Worm (Caenorhabditis elegans) whole organism, L4 larva: ENCODE data around the gene glb-13.

Experiments
- F10B5.3 ChIP-seq: sonication (generic microtip); optimal IDR thresholded peaks from 2 replicates; lab custom pipeline; 2016; ENCODE audit warnings: mild to moderate bottlenecking, missing genetic modification characterization, missing compliant biosample characterization
- F26F4.8 ChIP-seq: fragments of 200-800 bp; sonication (Bioruptor generic); conservative IDR thresholded peaks from 2 replicates; pipeline ENCODE4 v1.3.6; 2022; ENCODE audit warnings: missing genetic modification characterization, missing compliant biosample characterization
- F37D6.2 ChIP-seq: sonication (generic microtip); optimal IDR thresholded peaks from 2 replicates; lab custom pipeline; 2016; ENCODE audit warnings: mild to moderate bottlenecking, missing genetic modification characterization, missing compliant biosample characterization
- T26A8.4 ChIP-seq: fragments of 200-800 bp; sonication (Bioruptor generic); IDR thresholded peaks from 2 replicates; pipeline ENCODE4 v1.3.6; 2022; ENCODE audit warnings: missing genetic modification characterization, missing compliant biosample characterization
- daf-8 ChIP-seq: fragments of 200-800 bp; sonication (Bioruptor generic); IDR thresholded peaks from 2 replicates; pipeline ENCODE4 v1.3.6; 2022; ENCODE audit warnings: missing genetic modification characterization, missing compliant biosample characterization
- dmd-6 ChIP-seq: fragments of 200-800 bp; sonication (Bioruptor generic); IDR thresholded peaks from 2 replicates; pipeline ENCODE4 v1.3.6; 2022; ENCODE audit warnings: missing genetic modification reagents, missing genetic modification characterization, missing compliant biosample characterization
- dmd-9 ChIP-seq: fragments of 200-800 bp; sonication (Bioruptor generic); IDR thresholded peaks from 2 replicates; pipeline ENCODE4 v1.3.6; 2022; ENCODE audit warnings: missing genetic modification reagents, missing genetic modification characterization, missing compliant biosample characterization
- dve-1 ChIP-seq: sonication (generic microtip); optimal IDR thresholded peaks from 2 replicates; lab custom pipeline; 2017; ENCODE audit warnings: antibody characterized with exemption, mild to moderate bottlenecking, missing genetic modification characterization, missing compliant biosample characterization; ENCODE audit not compliant: insufficient read depth
- hlh-30 ChIP-seq: sonication (generic microtip); optimal IDR thresholded peaks from 2 replicates; lab custom pipeline; 2017; ENCODE audit warnings: antibody characterized with exemption, mild to moderate bottlenecking, missing genetic modification characterization, missing compliant biosample characterization; ENCODE audit not compliant: insufficient read depth
- hmg-1.1 ChIP-seq: fragments of 200-800 bp; sonication (Bioruptor generic); IDR thresholded peaks from 2 replicates; pipeline ENCODE4 v1.3.6; 2022; ENCODE audit warnings: missing genetic modification reagents, missing genetic modification characterization, missing compliant biosample characterization
- lin-15B ChIP-seq: fragments of 150-350 bp; sonication (generic microtip); optimal IDR thresholded peaks from 3 replicates; lab custom pipeline; 2014; ENCODE audit warnings: missing biosample characterization, missing genetic modification characterization
- lin-38 ChIP-seq: fragments of 200-800 bp; sonication (Bioruptor generic); IDR thresholded peaks from 2 replicates; pipeline ENCODE4 v1.3.6; 2022; ENCODE audit warnings: missing genetic modification reagents, missing genetic modification characterization, missing compliant biosample characterization
- lsy-2 ChIP-seq, 2 experiments: fragments of 150-350 bp in 1 of 2; sonication (generic microtip) in 1 of 2; optimal IDR thresholded peaks; 2 replicates each; lab custom pipeline; 2014 to 2017; ENCODE audit warnings: missing biosample characterization in 2 of 2, missing genetic modification characterization in 2 of 2
- mep-1 ChIP-seq: fragments of 150-350 bp; sonication (generic microtip); optimal IDR thresholded peaks from 3 replicates; lab custom pipeline; 2014; ENCODE audit warnings: missing biosample characterization, missing genetic modification characterization
- nhr-111 ChIP-seq: fragments of 200-800 bp; sonication (Bioruptor generic); optimal IDR thresholded peaks from 2 replicates; lab custom pipeline; 2018; ENCODE audit warnings: mild to moderate bottlenecking, missing genetic modification characterization, missing compliant biosample characterization
- nhr-28 ChIP-seq: fragments of 150-350 bp; optimal IDR thresholded peaks from 2 replicates; lab custom pipeline; 2014; ENCODE audit warnings: missing biosample characterization, missing genetic modification characterization
- nhr-42 ChIP-seq: fragments of 200-800 bp; sonication (Bioruptor generic); IDR thresholded peaks from 2 replicates; pipeline ENCODE4 v1.3.6; 2022; ENCODE audit warnings: missing genetic modification characterization, missing compliant biosample characterization
- nhr-77 ChIP-seq: fragments of 150-350 bp; optimal IDR thresholded peaks from 2 replicates; lab custom pipeline; 2014; ENCODE audit warnings: missing biosample characterization, missing genetic modification characterization
- pha-4 ChIP-seq, 2 experiments: fragments of 150-350 bp in 1 of 2; fragments of 200-800 bp in 1 of 2; sonication (Bioruptor generic) in 1 of 2; IDR thresholded peaks in 1 of 2; optimal IDR thresholded peaks in 1 of 2; 2 replicates each; pipeline versions ENCODE4 v1.3.6 to Lab custom; 2014 to 2022; ENCODE audit warnings: missing genetic modification characterization in 2 of 2, missing genetic modification reagents in 2 of 2, missing biosample characterization in 1 of 2, missing compliant biosample characterization in 1 of 2
- pqm-1 ChIP-seq: sonication (generic microtip); optimal IDR thresholded peaks from 2 replicates; lab custom pipeline; 2017; ENCODE audit warnings: missing biosample characterization, missing genetic modification characterization
- saeg-2 ChIP-seq: fragments of 200-800 bp; sonication (Bioruptor generic); IDR thresholded peaks from 2 replicates; pipeline ENCODE4 v1.3.6; 2022; ENCODE audit warnings: missing genetic modification reagents, missing genetic modification characterization, missing compliant biosample characterization
- sdz-12 ChIP-seq: fragments of 200-800 bp; sonication (Bioruptor generic); optimal IDR thresholded peaks from 2 replicates; lab custom pipeline; 2018; ENCODE audit warnings: mild to moderate bottlenecking, missing genetic modification characterization, missing compliant biosample characterization
- snpc-1.2 ChIP-seq: fragments of 200-800 bp; sonication (Bioruptor generic); IDR thresholded peaks from 2 replicates; pipeline ENCODE4 v1.3.6; 2022; ENCODE audit warnings: missing genetic modification reagents, missing genetic modification characterization, missing compliant biosample characterization
- snpc-4 ChIP-seq: fragments of 150-350 bp; optimal IDR thresholded peaks from 2 replicates; lab custom pipeline; 2014; ENCODE audit warnings: missing biosample characterization, missing genetic modification characterization
- tra-1 ChIP-seq: fragments of 200-800 bp; sonication (Bioruptor generic); IDR thresholded peaks from 2 replicates; pipeline ENCODE4 v1.3.6; 2022; ENCODE audit warnings: missing genetic modification reagents, missing genetic modification characterization, missing compliant biosample characterization
- unc-62 ChIP-seq, 3 experiments: fragments of 150-350 bp in 1 of 3; sonication (generic microtip); optimal IDR thresholded peaks in 2 of 3; peaks in 1 of 3; 1 replicate in 1 of 3; 2 replicates in 2 of 3; lab custom pipeline; 2014 to 2017; ENCODE audit warnings: missing biosample characterization in 3 of 3, missing genetic modification characterization in 3 of 3, missing genetic modification reagents in 3 of 3, missing genotype in 1 of 3
- zfp-2 ChIP-seq: sonication (generic microtip); optimal IDR thresholded peaks from 2 replicates; lab custom pipeline; 2016; ENCODE audit warnings: mild to moderate bottlenecking, missing genetic modification characterization, missing compliant biosample characterization
- zfp-3 ChIP-seq: fragments of 200-800 bp; sonication (Bioruptor generic); conservative IDR thresholded peaks from 2 replicates; pipeline ENCODE4 v1.3.6; 2022; ENCODE audit warnings: missing genetic modification reagents, missing genetic modification characterization, missing compliant biosample characterization

Gene glb-13

DNA sequence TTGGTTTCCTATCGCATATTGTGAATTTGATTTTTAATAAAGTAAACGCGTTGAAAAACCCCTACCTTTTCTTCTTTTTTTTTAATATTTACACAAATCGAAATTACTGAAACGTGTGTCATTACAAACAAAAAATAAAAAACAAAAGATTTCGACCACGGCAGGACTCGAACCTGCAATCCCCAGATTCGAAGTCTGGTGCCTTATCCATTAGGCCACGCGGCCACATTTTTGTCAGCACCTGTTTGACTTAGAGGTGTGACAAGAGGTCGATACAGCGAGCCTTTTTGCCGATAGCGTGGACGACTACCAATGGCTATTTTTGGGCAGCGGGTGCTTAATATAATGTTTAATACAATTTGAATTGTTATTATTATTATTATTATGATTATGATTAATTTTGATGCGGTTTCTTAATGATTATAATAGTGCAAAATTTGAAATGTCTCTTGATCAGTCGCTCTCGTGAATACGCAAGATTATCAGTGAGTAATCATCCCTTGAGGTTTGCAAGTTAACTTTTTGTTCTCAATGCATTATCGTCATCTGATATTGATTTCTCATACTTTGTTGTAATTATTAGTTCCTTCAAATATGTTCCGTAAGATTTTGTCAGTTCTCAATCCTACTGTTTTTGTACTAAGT lies 40.2 kb downstream of the glb-13 start, which contains the start of gene srd-44 (continued):
- TF ChIP-seq lin-38 (no peak), dmd-9 (GFP tag; lab: Robert Waterston, UW) (0 out of 2 replicates have a peak, but pooled peaks have one; percentile 21), hlh-30 (tag; lab: Kevin White, UChicago) (no peak), nhr-42 (GFP tag; lab: Robert Waterston, UW) (0 out of 2 replicates have a peak, but pooled peaks have one; percentile 47), dve-1 (no peak)
- TF ChIP-seq, all 104 proteins: peak for 12

DNA sequence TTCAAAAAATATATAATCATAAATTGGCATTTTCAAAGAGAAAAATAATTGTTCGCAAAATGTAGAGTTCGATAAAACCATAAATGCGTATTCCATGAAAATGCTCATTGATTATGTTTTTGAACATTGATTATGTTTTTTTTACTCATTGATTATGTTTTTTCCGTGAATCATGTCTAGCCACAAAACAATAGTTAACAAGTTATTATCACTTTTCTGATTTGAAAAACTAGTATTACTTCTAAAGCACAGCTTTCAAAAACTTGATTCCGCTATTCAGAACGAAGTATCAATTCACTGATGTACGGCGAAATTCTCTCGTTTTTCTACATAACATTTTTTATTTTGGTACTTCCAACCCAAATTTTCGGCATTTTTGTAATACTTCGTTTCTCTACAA lies 42.4 kb downstream of the glb-13 start, which contains the start of gene srd-48:
srd-48 (plus strand) TSS at position 301 of the 400 bp plus-strand sequence.
- no peak for TF ChIP-seq sdz-12 (GFP tag; lab: Kevin White, UChicago)
- no peak for TF ChIP-seq snpc-4 (tag; lab: Kevin White, UChicago)
- TF ChIP-seq nhr-28 (tag; lab: Kevin White, UChicago) = no peak
- TF ChIP-seq zfp-3 = no peak
- no peak for TF ChIP-seq mep-1 (tag; lab: Kevin White, UChicago)
- TF ChIP-seq pqm-1 (tag; lab: Kevin White, UChicago) = no peak
- no peak for TF ChIP-seq lin-38
- no peak for TF ChIP-seq lsy-2 (tag; optimal IDR thresholded peaks at IDR 0.05; lab: Kevin White, UChicago)
- TF ChIP-seq snpc-1.2 (GFP tag; lab: Robert Waterston, UW) = no peak
- no peak for TF ChIP-seq zfp-2 (tag; lab: Kevin White, UChicago)
- no peak for TF ChIP-seq F10B5.3 (tag; lab: Kevin White, UChicago)
- no peak for TF ChIP-seq tra-1 (GFP tag; lab: Robert Waterston, UW)
- TF ChIP-seq pha-4 (GFP tag; IDR thresholded peaks at IDR 0.05; lab: Robert Waterston, UW) = no peak
- no peak for TF ChIP-seq pha-4 (tag; optimal IDR thresholded peaks at IDR 0.05; lab: Kevin White, UChicago)
- TF ChIP-seq F26F4.8 (GFP tag; lab: Robert Waterston, UW) = no peak
- no peak for TF ChIP-seq T26A8.4 (GFP tag; lab: Robert Waterston, UW)

DNA sequence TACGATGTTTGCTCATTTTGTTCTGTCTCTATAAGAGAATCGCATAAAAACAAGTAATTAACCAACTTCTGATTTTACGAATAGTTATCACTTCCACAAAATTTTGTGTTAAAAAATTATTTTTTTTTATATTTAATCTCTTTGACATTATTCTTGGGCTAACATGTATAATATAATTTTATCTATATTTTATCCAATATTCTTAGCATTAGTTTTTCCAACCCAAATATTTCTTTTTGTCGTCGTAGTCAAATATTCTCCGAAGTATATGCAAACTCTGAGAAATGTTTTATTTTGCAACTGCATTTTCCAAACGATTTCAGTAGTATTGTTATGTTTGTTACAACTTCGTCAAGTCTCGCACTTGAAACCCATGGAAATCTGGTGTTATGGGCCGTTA lies 44.7 kb downstream of the glb-13 start, which contains the start of gene srd-47:
srd-47 (plus strand) TSS at position 164 of the 400 bp plus-strand sequence.
- TF ChIP-seq dmd-6 (GFP tag; lab: Robert Waterston, UW) (no peak), saeg-2 (GFP tag; lab: Robert Waterston, UW) (no peak), snpc-4 (tag; lab: Kevin White, UChicago) (no peak), daf-8 (GFP tag; lab: Robert Waterston, UW) (no peak), hmg-1.1 (GFP tag; lab: Robert Waterston, UW) (no peak), lin-15B (no peak), unc-62 (GFP tag; optimal IDR thresholded peaks at IDR 0.05 in 1 of 2; lab: Kevin White, UChicago) (peak in 1 of 2 experiments; percentile 56), unc-62 (tag; optimal IDR thresholded peaks at IDR 0.05; lab: Kevin White, UChicago) (no peak), F10B5.3 (tag; lab: Kevin White, UChicago) (no peak), F37D6.2 (tag; lab: Kevin White, UChicago) (no peak)

DNA sequence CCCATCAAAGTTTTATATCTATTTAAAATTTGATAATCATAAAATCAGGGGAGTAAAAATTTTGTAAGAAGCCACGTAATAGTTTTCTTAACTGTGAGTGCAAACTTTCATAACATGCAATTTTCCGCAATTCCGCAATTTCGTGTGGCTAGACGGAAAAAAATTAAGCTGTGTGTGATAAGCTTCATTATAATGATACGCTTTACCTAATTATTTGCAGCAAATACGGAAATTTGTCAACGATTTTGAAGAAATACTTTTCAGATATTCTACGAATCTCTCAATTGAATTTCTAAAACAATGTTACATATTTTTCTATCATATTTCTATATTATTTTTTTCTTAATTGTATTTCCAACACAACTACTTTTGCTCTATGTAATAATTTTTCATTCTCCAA lies 46.4 kb downstream of the glb-13 start, which contains the start of gene srd-46:
srd-46 (plus strand) TSS at position 301 of the 400 bp plus-strand sequence.
- no peak for TF ChIP-seq dmd-9 (GFP tag; lab: Robert Waterston, UW)

DNA sequence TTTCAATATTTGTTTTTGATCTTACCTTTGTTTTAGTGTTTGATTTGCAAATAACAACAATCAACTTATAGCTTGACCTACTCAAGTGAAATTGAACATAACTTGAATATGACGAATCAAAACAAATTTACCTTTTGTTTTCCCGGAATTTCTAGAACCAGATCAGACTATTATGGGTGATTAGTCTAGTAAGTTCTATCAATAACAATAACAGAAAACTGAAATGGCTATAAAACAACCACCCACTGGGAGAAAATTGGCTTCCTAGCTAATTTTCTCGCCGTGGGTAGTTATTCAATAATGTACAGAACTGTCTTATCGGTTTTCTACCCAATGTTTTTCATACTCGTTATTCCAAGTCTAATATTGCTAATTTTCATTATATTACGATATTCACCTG lies 49.5 kb downstream of the glb-13 start, which contains the start of gene srd-45:
srd-45 (plus strand) TSS at position 301 of the 400 bp plus-strand sequence.
- TF ChIP-seq nhr-111 (GFP tag; lab: Kevin White, UChicago) (no peak), unc-62 (GFP tag; optimal IDR thresholded peaks at IDR 0.05 in 1 of 2; lab: Kevin White, UChicago) (peak in 1 of 2 experiments; percentile 7), unc-62 (tag; optimal IDR thresholded peaks at IDR 0.05; lab: Kevin White, UChicago) (no peak), nhr-77 (tag; lab: Kevin White, UChicago) (no peak), dmd-9 (GFP tag; lab: Robert Waterston, UW) (no peak), F10B5.3 (tag; lab: Kevin White, UChicago) (no peak)
- TF ChIP-seq, all 104 proteins: peak for 1
